Worm (Caenorhabditis elegans) whole organism, young adult: ENCODE measurements around the gene Y57E12AR.1.

Source experiments
- B0019.2 ChIP-seq: fragments of 200-800 bp; sonication (Bioruptor generic); conservative IDR thresholded peaks from 2 replicates; pipeline ENCODE4 v1.3.6; 2022; ENCODE audit warnings: missing genetic modification reagents, missing genetic modification characterization, missing compliant biosample characterization
- B0035.1 ChIP-seq: sonication (generic microtip); optimal IDR thresholded peaks from 2 replicates; lab custom pipeline; 2016; ENCODE audit warnings: missing genetic modification characterization, mild to moderate bottlenecking, missing compliant biosample characterization, missing genotype, missing genetic modification reagents
- F10E7.11 ChIP-seq: sonication (generic microtip); optimal IDR thresholded peaks from 2 replicates; lab custom pipeline; 2017; ENCODE audit warnings: mild to moderate bottlenecking, missing genetic modification characterization, moderate library complexity, missing compliant biosample characterization
- F33H1.4 ChIP-seq: fragments of 200-800 bp; sonication (Bioruptor generic); IDR thresholded peaks from 2 replicates; pipeline ENCODE4 v1.3.6; 2022; ENCODE audit warnings: missing genetic modification reagents, missing genetic modification characterization, missing compliant biosample characterization
- F49E8.2 ChIP-seq: sonication (generic microtip); optimal IDR thresholded peaks from 3 replicates; lab custom pipeline; 2017; ENCODE audit warnings: missing genetic modification characterization, mild to moderate bottlenecking, missing compliant biosample characterization, antibody characterized with exemption, moderate library complexity; ENCODE audit not compliant: insufficient read depth
- F52B5.7 ChIP-seq: sonication (generic microtip); optimal IDR thresholded peaks from 2 replicates; lab custom pipeline; 2016; ENCODE audit warnings: mild to moderate bottlenecking, missing genetic modification characterization, missing compliant biosample characterization
- T07F8.4 ChIP-seq: sonication (generic microtip); optimal IDR thresholded peaks from 2 replicates; lab custom pipeline; 2016; ENCODE audit warnings: mild to moderate bottlenecking, missing genetic modification characterization, moderate library complexity, missing compliant biosample characterization
- T26A5.8 ChIP-seq: sonication (generic microtip); optimal IDR thresholded peaks from 2 replicates; lab custom pipeline; 2016; ENCODE audit warnings: missing genetic modification characterization, missing compliant biosample characterization
- Y53F4B.3 ChIP-seq: fragments of 200-800 bp; sonication (Bioruptor generic); IDR thresholded peaks from 2 replicates; pipeline ENCODE4 v1.3.6; 2022; ENCODE audit warnings: missing genetic modification reagents, missing genetic modification characterization, missing compliant biosample characterization
- Y95B8A.8 ChIP-seq: fragments of 200-800 bp; sonication (Bioruptor generic); IDR thresholded peaks from 2 replicates; pipeline ENCODE4 v1.3.6; 2022; ENCODE audit warnings: missing genetic modification reagents, missing genetic modification characterization, missing compliant biosample characterization
- aptf-3 ChIP-seq: fragments of 200-800 bp; sonication (Bioruptor generic); IDR thresholded peaks from 2 replicates; pipeline ENCODE4 v1.3.6; 2022; ENCODE audit warnings: missing genetic modification characterization, missing compliant biosample characterization
- attf-3 ChIP-seq: fragments of 200-800 bp; sonication (Bioruptor generic); conservative IDR thresholded peaks from 2 replicates; pipeline ENCODE4 v1.3.6; 2022; ENCODE audit warnings: missing genetic modification reagents, missing genetic modification characterization, missing compliant biosample characterization
- cebp-1 ChIP-seq, 2 experiments: fragments of 200-800 bp in 1 of 2; sonication (Bioruptor generic) in 1 of 2; sonication (generic microtip) in 1 of 2; IDR thresholded peaks in 1 of 2; optimal IDR thresholded peaks in 1 of 2; 2 replicates each; pipeline versions ENCODE4 v1.3.6 to Lab custom; 2017 to 2022; ENCODE audit warnings: missing compliant biosample characterization in 2 of 2, missing genetic modification characterization in 2 of 2, mild to moderate bottlenecking in 1 of 2, missing genetic modification reagents in 1 of 2, moderate library complexity in 1 of 2
- chd-7 ChIP-seq: sonication (generic microtip); optimal IDR thresholded peaks from 2 replicates; lab custom pipeline; 2016; ENCODE audit warnings: mild to moderate bottlenecking, missing genetic modification characterization, moderate library complexity, missing compliant biosample characterization
- dpff-1 ChIP-seq: sonication (generic microtip); optimal IDR thresholded peaks from 2 replicates; lab custom pipeline; 2017; ENCODE audit warnings: mild to moderate bottlenecking, missing genetic modification characterization, missing compliant biosample characterization
- dpl-1 ChIP-seq: fragments of 150-350 bp; optimal IDR thresholded peaks from 2 replicates; lab custom pipeline; 2014; ENCODE audit warnings: missing biosample characterization, missing genetic modification reagents, missing genetic modification characterization
- efl-1 ChIP-seq: fragments of 150-350 bp; optimal IDR thresholded peaks from 2 replicates; lab custom pipeline; 2014; ENCODE audit warnings: missing biosample characterization, missing genetic modification reagents, missing genetic modification characterization
- egl-18 ChIP-seq: fragments of 200-800 bp; sonication (Bioruptor generic); IDR thresholded peaks from 2 replicates; pipeline ENCODE4 v1.3.6; 2022; ENCODE audit warnings: missing genetic modification reagents, missing genetic modification characterization, missing compliant biosample characterization
- ekl-4 ChIP-seq: fragments of 200-800 bp; sonication (Bioruptor generic); IDR thresholded peaks from 2 replicates; pipeline ENCODE4 v1.3.6; 2022; ENCODE audit warnings: missing genetic modification reagents, missing genetic modification characterization, missing compliant biosample characterization
- fkh-3 ChIP-seq: sonication (generic microtip); optimal IDR thresholded peaks from 2 replicates; lab custom pipeline; 2016; ENCODE audit warnings: mild to moderate bottlenecking, missing genetic modification characterization, missing compliant biosample characterization
- gei-17 ChIP-seq: fragments of 200-800 bp; sonication (Bioruptor generic); optimal IDR thresholded peaks from 2 replicates; lab custom pipeline; 2018; ENCODE audit warnings: mild to moderate bottlenecking, missing genetic modification characterization, missing compliant biosample characterization
- hmg-1.2 ChIP-seq: fragments of 200-800 bp; sonication (Bioruptor generic); IDR thresholded peaks from 2 replicates; pipeline ENCODE4 v1.3.6; 2022; ENCODE audit warnings: missing genetic modification reagents, missing genetic modification characterization, missing compliant biosample characterization
- hsf-1 ChIP-seq: fragments of 200-800 bp; sonication (Bioruptor generic); IDR thresholded peaks from 2 replicates; pipeline ENCODE4 v1.3.6; 2022; ENCODE audit warnings: missing genetic modification reagents, missing genetic modification characterization, missing compliant biosample characterization
- lag-1 ChIP-seq: fragments of 200-800 bp; sonication (Bioruptor generic); IDR thresholded peaks from 2 replicates; pipeline ENCODE4 v1.3.6; 2022; ENCODE audit warnings: missing genetic modification reagents, missing genetic modification characterization, missing compliant biosample characterization
- lin-40 ChIP-seq: sonication (generic microtip); optimal IDR thresholded peaks from 2 replicates; lab custom pipeline; 2016; ENCODE audit warnings: missing genetic modification characterization, mild to moderate bottlenecking, missing compliant biosample characterization, missing genotype, missing genetic modification reagents
- lir-1 ChIP-seq: fragments of 200-800 bp; sonication (Bioruptor generic); conservative IDR thresholded peaks from 2 replicates; pipeline ENCODE4 v1.3.6; 2022; ENCODE audit warnings: missing genetic modification reagents, missing genetic modification characterization, missing compliant biosample characterization
- madf-3 ChIP-seq: fragments of 200-800 bp; sonication (Bioruptor generic); IDR thresholded peaks from 2 replicates; pipeline ENCODE4 v1.3.6; 2022; ENCODE audit warnings: missing genetic modification reagents, missing genetic modification characterization, missing compliant biosample characterization
- nhr-120 ChIP-seq: fragments of 200-800 bp; sonication (Bioruptor generic); IDR thresholded peaks from 2 replicates; pipeline ENCODE4 v1.3.6; 2022; ENCODE audit warnings: missing genetic modification characterization, missing compliant biosample characterization
- nhr-179 ChIP-seq: sonication (generic microtip); optimal IDR thresholded peaks from 2 replicates; lab custom pipeline; 2016; ENCODE audit warnings: mild to moderate bottlenecking, missing genetic modification characterization, missing compliant biosample characterization
- rcor-1 ChIP-seq: fragments of 200-800 bp; sonication (Bioruptor generic); IDR thresholded peaks from 2 replicates; pipeline ENCODE4 v1.3.6; 2022; ENCODE audit warnings: missing genetic modification reagents, missing genetic modification characterization, missing compliant biosample characterization
- sdz-38 ChIP-seq: sonication (generic microtip); optimal IDR thresholded peaks from 2 replicates; lab custom pipeline; 2016; ENCODE audit warnings: missing genotype, missing genetic modification characterization, missing compliant biosample characterization
- snpc-1.1 ChIP-seq: sonication (generic microtip); optimal IDR thresholded peaks from 2 replicates; lab custom pipeline; 2017; ENCODE audit warnings: missing genetic modification characterization, mild to moderate bottlenecking, missing compliant biosample characterization, antibody characterized with exemption, moderate library complexity, missing genotype, missing genetic modification reagents; ENCODE audit not compliant: insufficient read depth
- snpc-1.3 ChIP-seq: sonication (generic microtip); optimal IDR thresholded peaks from 2 replicates; lab custom pipeline; 2017; ENCODE audit warnings: missing genetic modification characterization, mild to moderate bottlenecking, missing compliant biosample characterization, antibody characterized with exemption, moderate library complexity, missing genotype, missing genetic modification reagents; ENCODE audit not compliant: insufficient read depth
- snpc-3.4 ChIP-seq: sonication (generic microtip); optimal IDR thresholded peaks from 2 replicates; lab custom pipeline; 2017; ENCODE audit warnings: missing genetic modification characterization, mild to moderate bottlenecking, missing compliant biosample characterization, antibody characterized with exemption, moderate library complexity, missing genotype, missing genetic modification reagents
- snpc-4 ChIP-seq, 5 experiments: fragments of 150-350 bp in 1 of 5; sonication (generic microtip) in 4 of 5; optimal IDR thresholded peaks; 2 replicates each; lab custom pipeline; 2014 to 2018; ENCODE audit warnings: missing genetic modification characterization in 5 of 5, missing biosample characterization in 3 of 5, antibody characterized with exemption in 2 of 5, mild to moderate bottlenecking in 2 of 5, missing compliant biosample characterization in 2 of 5, missing genotype in 2 of 5, moderate library complexity in 2 of 5, missing genetic modification reagents in 1 of 5
- somi-1 ChIP-seq: fragments of 200-800 bp; sonication (Bioruptor generic); optimal IDR thresholded peaks from 2 replicates; lab custom pipeline; 2018; ENCODE audit warnings: mild to moderate bottlenecking, missing genetic modification characterization, missing compliant biosample characterization
- tlf-1 ChIP-seq: fragments of 200-800 bp; sonication (Bioruptor generic); optimal IDR thresholded peaks from 2 replicates; lab custom pipeline; 2018; ENCODE audit warnings: mild to moderate bottlenecking, missing genetic modification characterization, missing compliant biosample characterization
- unc-62 ChIP-seq: fragments of 150-350 bp; optimal IDR thresholded peaks from 2 replicates; lab custom pipeline; 2014; ENCODE audit warnings: missing biosample characterization, missing genetic modification reagents, missing genetic modification characterization
- zfh-2 ChIP-seq: fragments of 200-800 bp; sonication (Bioruptor generic); conservative IDR thresholded peaks from 2 replicates; pipeline ENCODE4 v1.3.6; 2022; ENCODE audit warnings: missing genetic modification reagents, missing genetic modification characterization, missing compliant biosample characterization
- ztf-18 ChIP-seq: sonication (generic microtip); optimal IDR thresholded peaks from 2 replicates; lab custom pipeline; 2016; ENCODE audit warnings: missing genotype, mild to moderate bottlenecking, missing genetic modification characterization, missing compliant biosample characterization
- ztf-26 ChIP-seq: sonication (generic microtip); optimal IDR thresholded peaks from 2 replicates; lab custom pipeline; 2017; ENCODE audit warnings: missing genetic modification characterization, missing compliant biosample characterization
- ztf-3 ChIP-seq: fragments of 200-800 bp; sonication (Bioruptor generic); optimal IDR thresholded peaks from 2 replicates; lab custom pipeline; 2018; ENCODE audit warnings: mild to moderate bottlenecking, missing genetic modification characterization, missing compliant biosample characterization

Y57E12AR.1 gene

DNA sequence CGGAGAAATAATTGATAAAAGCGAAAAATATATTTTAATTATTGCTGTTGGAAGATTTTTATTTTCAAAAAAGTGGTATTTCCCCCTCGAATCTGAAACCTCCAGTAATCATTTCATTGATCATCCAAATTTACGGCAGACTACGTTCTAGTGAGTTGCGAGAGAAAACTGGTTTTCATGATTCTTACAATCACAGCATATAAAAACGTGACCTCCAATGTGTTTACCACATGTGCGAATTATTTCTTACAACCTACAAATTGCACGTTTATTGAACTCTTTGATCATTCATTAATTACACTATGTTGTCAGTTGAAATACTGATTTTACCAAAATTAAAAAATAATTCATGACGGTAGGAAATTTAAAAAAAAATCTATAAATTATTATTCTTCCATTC, 24.1 kb upstream of the Y57E12AR.1 start:
- TF ChIP-seq chd-7 (tag; lab: Kevin White, UChicago) (no peak), somi-1 (peak; percentile 70), lin-40 (peak; percentile 28), aptf-3 (GFP tag; lab: Robert Waterston, UW) (no peak), cebp-1 (GFP tag; IDR thresholded peaks at IDR 0.05; lab: Robert Waterston, UW) (no peak), cebp-1 (tag; optimal IDR thresholded peaks at IDR 0.05; lab: Kevin White, UChicago) (peak; percentile 16)

DNA sequence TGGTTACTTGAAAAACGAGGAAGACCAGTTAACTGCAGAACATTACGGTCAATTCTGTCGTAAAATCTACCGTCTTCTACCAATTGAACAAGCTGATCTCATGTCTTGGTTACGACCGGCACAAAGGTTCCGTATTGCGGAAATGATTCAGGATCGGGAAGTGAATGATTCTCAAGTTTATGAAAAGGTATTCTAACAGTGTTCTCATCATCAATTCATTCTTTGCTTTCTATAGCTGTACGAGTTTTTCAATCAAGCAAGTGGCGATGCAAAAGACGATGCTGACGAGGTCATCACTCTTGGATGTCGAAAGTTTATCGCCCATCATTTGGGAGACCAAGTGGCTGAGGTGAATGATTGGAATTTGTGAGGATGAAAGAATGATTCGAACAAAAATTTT, 22.2 kb upstream of the Y57E12AR.1 start:
- TF ChIP-seq lag-1 (GFP tag; lab: Robert Waterston, UW) (no peak), lir-1 (GFP tag; lab: Robert Waterston, UW) (no peak), B0035.1 (tag; lab: Kevin White, UChicago) (no peak), nhr-179 (tag; lab: Kevin White, UChicago) (no peak), ztf-18 (no peak), cebp-1 (GFP tag; IDR thresholded peaks at IDR 0.05; lab: Robert Waterston, UW) (no peak), cebp-1 (tag; optimal IDR thresholded peaks at IDR 0.05; lab: Kevin White, UChicago) (no peak), snpc-4 (GFP tag; optimal IDR thresholded peaks at IDR 0.05; lab: Kevin White, UChicago) (no peak), snpc-4 (tag; optimal IDR thresholded peaks at IDR 0.05; lab: Kevin White, UChicago) (no peak), F49E8.2 (tag; lab: Kevin White, UChicago) (no peak), Y95B8A.8 (no peak)

DNA sequence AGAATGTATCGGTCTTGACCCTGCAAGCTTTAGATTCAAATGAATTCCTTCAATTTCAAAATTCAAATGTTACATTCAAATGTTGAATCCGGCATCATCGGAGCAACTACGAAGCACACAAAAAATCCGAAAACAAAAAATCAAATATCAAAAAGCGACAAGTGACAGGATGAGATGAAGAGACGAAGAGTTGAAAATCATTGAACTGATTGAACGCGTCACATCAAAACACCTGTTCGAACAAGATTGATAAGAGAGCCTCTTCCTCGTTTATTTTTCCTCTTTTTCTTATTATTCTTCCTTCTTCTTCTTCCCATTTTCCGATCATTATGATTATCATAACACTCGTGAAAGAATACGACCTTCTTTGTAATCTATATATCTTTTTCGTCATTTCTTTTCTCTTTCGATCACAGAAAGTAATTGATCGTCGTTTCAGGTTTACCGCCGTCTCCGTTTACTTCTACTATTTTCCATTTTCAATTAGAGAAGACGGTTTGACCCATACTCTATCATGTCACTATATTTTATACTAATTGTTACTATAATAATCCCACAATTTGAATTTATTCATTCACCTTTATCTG, 20.5 kb upstream of the Y57E12AR.1 start, which contains the start of gene VC5.2:
Gene VC5.2, plus strand, starts transcription at position 439 of the 587 bp plus-strand sequence.
- TF ChIP-seq snpc-3.4 (tag; lab: Kevin White, UChicago) (no peak), ztf-3 (no peak), hmg-1.2 (no peak), B0019.2 (GFP tag; lab: Robert Waterston, UW) (no peak), unc-62 (GFP tag; lab: Kevin White, UChicago) (no peak), tlf-1 (GFP tag; lab: Kevin White, UChicago) (no peak), snpc-1.3 (tag; lab: Kevin White, UChicago) (no peak), hsf-1 (GFP tag; lab: Robert Waterston, UW) (no peak)

DNA sequence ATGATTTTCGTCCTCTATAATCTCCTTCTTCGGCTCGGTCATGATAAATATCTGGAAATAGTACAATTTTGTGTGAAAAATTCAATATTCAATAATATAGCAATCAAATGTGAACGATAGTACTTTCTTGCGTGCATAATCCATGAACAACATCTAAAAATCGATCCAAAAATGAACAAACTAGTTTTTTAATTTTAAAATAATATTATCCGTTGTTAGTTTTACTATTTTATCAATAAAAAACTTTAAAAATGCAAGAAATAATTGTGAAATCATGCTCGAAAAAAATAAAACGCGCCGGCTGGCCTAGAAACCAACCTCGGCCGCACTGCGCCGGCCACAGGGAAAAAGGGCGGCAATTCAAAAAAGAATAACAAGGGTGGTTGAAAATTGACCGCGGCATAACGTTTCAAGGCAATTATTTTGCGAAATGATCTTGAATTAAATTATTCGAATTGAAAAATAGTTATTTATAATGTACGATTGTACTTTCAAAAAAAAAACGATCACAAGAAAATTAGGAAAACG, 19.6 kb upstream of the Y57E12AR.1 start, which contains the start of gene mys-1:
Gene mys-1, minus strand, starts transcription at position 51 of the 528 bp plus-strand sequence.
- peak; percentile 86 for TF ChIP-seq dpl-1 (GFP tag; lab: Kevin White, UChicago)
- no peak for TF ChIP-seq nhr-120
- no peak for TF ChIP-seq dpff-1
- TF ChIP-seq madf-3 (GFP tag; lab: Robert Waterston, UW): no peak
- TF ChIP-seq T26A5.8 (tag; lab: Kevin White, UChicago): no peak
- 0 out of 2 replicates have a peak, but pooled peaks have one; percentile 42 for TF ChIP-seq attf-3
- TF ChIP-seq T07F8.4 (tag; lab: Kevin White, UChicago): no peak
- peak; percentile 79 for TF ChIP-seq efl-1 (GFP tag; lab: Kevin White, UChicago)
- TF ChIP-seq F10E7.11 (tag; lab: Kevin White, UChicago): no peak
- TF ChIP-seq F33H1.4 (GFP tag; lab: Robert Waterston, UW): no peak
- TF ChIP-seq F52B5.7 (tag; lab: Kevin White, UChicago): no peak
- no peak for TF ChIP-seq ztf-26 (tag; lab: Kevin White, UChicago)
- no peak for TF ChIP-seq ekl-4
- no peak for TF ChIP-seq egl-18 (GFP tag; lab: Robert Waterston, UW)
- TF ChIP-seq gei-17: no peak
- no peak for TF ChIP-seq snpc-1.1 (tag; lab: Kevin White, UChicago)
- TF ChIP-seq sdz-38: no peak
- TF ChIP-seq fkh-3: no peak
- TF ChIP-seq zfh-2 (GFP tag; lab: Robert Waterston, UW): no peak
- no peak for TF ChIP-seq Y53F4B.3 (GFP tag; lab: Robert Waterston, UW)
- no peak for TF ChIP-seq rcor-1 (GFP tag; lab: Robert Waterston, UW)
